Fruit fly (Drosophila melanogaster): Measurements from ENCODE around the gene mld.
A peak's percentile ranks its signal among the peaks of the same experiment; 100 is the strongest.

mld gene

dm6 chr3R:24543676-24544277 is 41.7 kb upstream of the mld start, which contains the start of gene Cftr (continued):
- TF ChIP-seq cyc (GFP tag; optimal IDR thresholded peaks at IDR 0.05) (peak; percentile 33), dac (GFP tag; optimal IDR thresholded peaks at IDR 0.05) (no peak), CG11762 (GFP tag; optimal IDR thresholded peaks at IDR 0.05; ENCODE audit: insufficient read depth) (no peak), CG6163 (GFP tag; IDR thresholded peaks at IDR 0.05) (peak; percentile 61), CG32006 (GFP tag; optimal IDR thresholded peaks at IDR 0.05) (no peak), Gug (GFP tag; IDR thresholded peaks at IDR 0.05) (0 out of 2 replicates have a peak, but pooled peaks have one; percentile 27), svp (GFP tag) (peak; percentile 53), dsx (GFP tag; optimal IDR thresholded peaks at IDR 0.05; ENCODE audit: poor library complexity, severe bottlenecking) (peak; percentile 60), CG4318 (GFP tag; optimal IDR thresholded peaks at IDR 0.05) (no peak), Ets21C (GFP tag; optimal IDR thresholded peaks at IDR 0.05) (peak; percentile 14), Blimp-1 (GFP tag; optimal IDR thresholded peaks at IDR 0.05) (no peak), fd85E (GFP tag; optimal IDR thresholded peaks at IDR 0.05) (no peak), CG8632 (GFP tag; optimal IDR thresholded peaks at IDR 0.05) (no peak), CG15336 (GFP tag; IDR thresholded peaks at IDR 0.05) (peak; percentile 16; the same call in 1 of the 2 replicates), CG11902 (GFP tag; optimal IDR thresholded peaks at IDR 0.05) (no peak), acj6 (GFP tag; optimal IDR thresholded peaks at IDR 0.05) (no peak), Hr4 (GFP tag; optimal IDR thresholded peaks at IDR 0.05) (peak; percentile 2), Eip93F (GFP tag; optimal IDR thresholded peaks at IDR 0.05) (peak; percentile 40), CG9139 (GFP tag; optimal IDR thresholded peaks at IDR 0.05) (peak; percentile 23), Eip78C (GFP tag) (peak; percentile 76), eg (GFP tag; IDR thresholded peaks at IDR 0.05) (peak; percentile 61; the same call in 2 of the 3 replicates), Eip75B (GFP tag; optimal IDR thresholded peaks at IDR 0.05) (peak; percentile 60), Hr39 (GFP tag; optimal IDR thresholded peaks at IDR 0.05) (no peak), pdm3 (GFP tag; optimal IDR thresholded peaks at IDR 0.05) (peak; percentile 52), CG6276 (GFP tag; optimal IDR thresholded peaks at IDR 0.05) (no peak), Sox15 (GFP tag; optimal IDR thresholded peaks at IDR 0.05) (no peak), CG34406 (GFP tag; optimal IDR thresholded peaks at IDR 0.05) (no peak), CG6854 (GFP tag; optimal IDR thresholded peaks at IDR 0.05) (peak; percentile 68)

dm6 chr3R:24544388-24544787 is 41.1 kb upstream of the mld start, which contains the start of gene Esyt2:
Gene Esyt2, plus strand, starts transcription at chr3R:24544719.
- TF ChIP-seq CG3919 (GFP tag; optimal IDR thresholded peaks at IDR 0.05) (no peak), lz (GFP tag; optimal IDR thresholded peaks at IDR 0.05) (no peak), CG32006 (GFP tag; optimal IDR thresholded peaks at IDR 0.05) (peak; percentile 14), Sox102F (GFP tag; optimal IDR thresholded peaks at IDR 0.05) (no peak), Hr38 (GFP tag; optimal IDR thresholded peaks at IDR 0.05) (no peak), Eip75B (GFP tag; optimal IDR thresholded peaks at IDR 0.05) (no peak), CG3032 (tag; optimal IDR thresholded peaks at IDR 0.05) (no peak), CG4318 (GFP tag; optimal IDR thresholded peaks at IDR 0.05) (no peak), fd59A (GFP tag; optimal IDR thresholded peaks at IDR 0.05) (no peak), CG11294 (GFP tag; IDR thresholded peaks at IDR 0.05) (peak; percentile 43; the same call in 1 of the 2 replicates), Ets21C (GFP tag; optimal IDR thresholded peaks at IDR 0.05) (no peak), Gug (GFP tag; IDR thresholded peaks at IDR 0.05) (0 out of 2 replicates have a peak, but pooled peaks have one; percentile 49), topi (GFP tag; optimal IDR thresholded peaks at IDR 0.05) (no peak), acj6 (GFP tag; optimal IDR thresholded peaks at IDR 0.05) (no peak), OdsH (GFP tag; optimal IDR thresholded peaks at IDR 0.05) (peak; percentile 22), dsx (GFP tag; optimal IDR thresholded peaks at IDR 0.05; ENCODE audit: poor library complexity, severe bottlenecking) (no peak), CG15336 (GFP tag; IDR thresholded peaks at IDR 0.05) (peak; percentile 65), CG31627 (GFP tag; optimal IDR thresholded peaks at IDR 0.05) (no peak), eg (GFP tag; IDR thresholded peaks at IDR 0.05) (peak; percentile 75), Hr4 (GFP tag; optimal IDR thresholded peaks at IDR 0.05) (no peak), vri (GFP tag; optimal IDR thresholded peaks at IDR 0.05) (no peak), CG10669 (GFP tag; optimal IDR thresholded peaks at IDR 0.05) (no peak), CG6276 (GFP tag; optimal IDR thresholded peaks at IDR 0.05) (peak; percentile 41), CG6163 (GFP tag; IDR thresholded peaks at IDR 0.05) (0 out of 3 replicates have a peak, but pooled peaks have one; percentile 34), CG1621 (tag; optimal IDR thresholded peaks at IDR 0.05) (no peak), CG11762 (GFP tag; optimal IDR thresholded peaks at IDR 0.05; ENCODE audit: insufficient read depth) (no peak)

Measured in whole organism, prepupa.